Fruit fly (Drosophila melanogaster): Measurements from ENCODE around the gene CG31525.

DNA sequence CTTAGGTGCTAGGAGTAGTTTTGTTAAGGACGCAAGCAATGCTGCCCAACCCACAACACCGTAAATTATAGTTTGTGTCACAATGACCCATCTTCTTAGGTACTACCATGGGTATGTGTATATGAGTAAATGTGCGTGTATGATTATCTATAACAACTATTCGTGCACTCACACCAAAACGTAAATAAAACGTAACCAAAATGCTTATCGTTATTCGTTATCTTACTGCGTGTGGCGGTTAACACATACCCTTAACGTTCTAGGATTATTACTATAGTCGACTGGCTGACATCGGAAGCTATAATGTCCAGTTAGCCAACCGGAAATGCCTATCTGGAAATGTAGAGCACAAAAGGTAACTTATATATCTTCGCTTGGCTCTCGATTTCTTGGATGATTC is 18.3 kb downstream of the CG31525 start:
- no peak for TF ChIP-seq CG7045 (GFP tag; optimal IDR thresholded peaks at IDR 0.05)
- no peak for TF ChIP-seq cnc (optimal IDR thresholded peaks at IDR 0.05)
- TF ChIP-seq cic (GFP tag; optimal IDR thresholded peaks at IDR 0.05): no peak
- no peak for TF ChIP-seq kay (GFP tag; ENCODE audit: borderline replicate concordance)
- TF ChIP-seq Hr96 (GFP tag; optimal IDR thresholded peaks at IDR 0.05): no peak
- TF ChIP-seq bab1 (GFP tag; optimal IDR thresholded peaks at IDR 0.05): no peak
- no peak for TF ChIP-seq CG33017 (tag; optimal IDR thresholded peaks at IDR 0.05)
- TF ChIP-seq CG1620 (GFP tag; optimal IDR thresholded peaks at IDR 0.05): no peak
- TF ChIP-seq ovo (GFP tag; optimal IDR thresholded peaks at IDR 0.05): no peak
- no peak for TF ChIP-seq CG12768 (GFP tag; optimal IDR thresholded peaks at IDR 0.05)

All from whole organism, adult.